Worm (Caenorhabditis elegans): ENCODE measurements around the gene Y66D12A.16.

Y66D12A.16 gene

ce11 chrIII:11484139-11484590 lies 39.2 kb upstream of the Y66D12A.16 start, which contains the start of gene fbxa-220:
fbxa-220 (minus strand) TSS chrIII:11484189.
- TF ChIP-seq elt-1 (tag; optimal IDR thresholded peaks at IDR 0.05) (no peak), aly-2 (tag; optimal IDR thresholded peaks at IDR 0.05) (no peak), ceh-28 (tag; optimal IDR thresholded peaks at IDR 0.05) (no peak), elt-2 (tag; optimal IDR thresholded peaks at IDR 0.05) (no peak), nhr-28 (tag; optimal IDR thresholded peaks at IDR 0.05) (no peak), fkh-2 (tag; optimal IDR thresholded peaks at IDR 0.05) (no peak), nhr-43 (tag; optimal IDR thresholded peaks at IDR 0.05; ENCODE audit: poor library complexity, severe bottlenecking) (no peak), elt-3 (tag; optimal IDR thresholded peaks at IDR 0.05) (no peak), ceh-82 (tag; optimal IDR thresholded peaks at IDR 0.05) (no peak), egl-5 (tag; optimal IDR thresholded peaks at IDR 0.05) (no peak), nhr-25 (tag; optimal IDR thresholded peaks at IDR 0.05) (no peak), nhr-11 (tag; optimal IDR thresholded peaks at IDR 0.05) (no peak), nhr-237 (tag; optimal IDR thresholded peaks at IDR 0.05) (no peak), zag-1 (tag; optimal IDR thresholded peaks at IDR 0.05) (no peak), ama-1 (optimal IDR thresholded peaks at IDR 0.05) (no peak), ceh-9 (tag; optimal IDR thresholded peaks at IDR 0.05) (no peak), ztf-11 (tag; optimal IDR thresholded peaks at IDR 0.05) (no peak), snpc-4 (tag; optimal IDR thresholded peaks at IDR 0.05) (no peak), ZK546.5 (tag; optimal IDR thresholded peaks at IDR 0.05) (no peak)

- TF ChIP-seq fkh-2 (tag; optimal IDR thresholded peaks at IDR 0.05): no peak
- no peak for TF ChIP-seq ceh-16 (tag; optimal IDR thresholded peaks at IDR 0.05)
- no peak for TF ChIP-seq elt-1 (tag; optimal IDR thresholded peaks at IDR 0.05)
- no peak for TF ChIP-seq hmg-11 (tag; optimal IDR thresholded peaks at IDR 0.05)
- TF ChIP-seq lsy-12 (tag; optimal IDR thresholded peaks at IDR 0.05): no peak
- no peak for TF ChIP-seq fos-1 (tag; optimal IDR thresholded peaks at IDR 0.05)
- no peak for TF ChIP-seq ceh-28 (tag; optimal IDR thresholded peaks at IDR 0.05)
- no peak for TF ChIP-seq lin-39 (tag; optimal IDR thresholded peaks at IDR 0.05)
- no peak for TF ChIP-seq mml-1 (tag; optimal IDR thresholded peaks at IDR 0.05)
- TF ChIP-seq mdl-1 (tag; optimal IDR thresholded peaks at IDR 0.05): no peak
- TF ChIP-seq eor-1 (tag; optimal IDR thresholded peaks at IDR 0.05): no peak
- TF ChIP-seq pha-4 (tag; optimal IDR thresholded peaks at IDR 0.05): no peak
- TF ChIP-seq R02D3.7 (tag; optimal IDR thresholded peaks at IDR 0.05): no peak
- no peak for TF ChIP-seq ztf-11 (tag; optimal IDR thresholded peaks at IDR 0.05)
- TF ChIP-seq nhr-237 (tag; optimal IDR thresholded peaks at IDR 0.05): no peak
- TF ChIP-seq fkh-10 (GFP tag; optimal IDR thresholded peaks at IDR 0.05): no peak
- no peak for TF ChIP-seq nhr-28 (tag; optimal IDR thresholded peaks at IDR 0.05)
Measured at ce11 chrIII:11487245-11487644, 36.1 kb upstream of the Y66D12A.16 start, which contains the start of gene popl-5. popl-5 (minus strand) TSS chrIII:11487345.

ce11 chrIII:11488662-11489349 lies 34.5 kb upstream of the Y66D12A.16 start:
- TF ChIP-seq pha-4 (tag; optimal IDR thresholded peaks at IDR 0.05): no peak
- TF ChIP-seq elt-1 (tag; optimal IDR thresholded peaks at IDR 0.05): no peak
- peak; percentile 89 for TF ChIP-seq nfya-1 (tag; optimal IDR thresholded peaks at IDR 0.05; ENCODE audit: insufficient read depth)
- TF ChIP-seq ceh-82 (tag; optimal IDR thresholded peaks at IDR 0.05): no peak
- TF ChIP-seq ama-1 (optimal IDR thresholded peaks at IDR 0.05): no peak
- TF ChIP-seq sea-2 (GFP tag; optimal IDR thresholded peaks at IDR 0.05): no peak
- TF ChIP-seq nhr-28 (tag; optimal IDR thresholded peaks at IDR 0.05): no peak
- no peak for TF ChIP-seq nhr-11 (tag; optimal IDR thresholded peaks at IDR 0.05)

DNA sequence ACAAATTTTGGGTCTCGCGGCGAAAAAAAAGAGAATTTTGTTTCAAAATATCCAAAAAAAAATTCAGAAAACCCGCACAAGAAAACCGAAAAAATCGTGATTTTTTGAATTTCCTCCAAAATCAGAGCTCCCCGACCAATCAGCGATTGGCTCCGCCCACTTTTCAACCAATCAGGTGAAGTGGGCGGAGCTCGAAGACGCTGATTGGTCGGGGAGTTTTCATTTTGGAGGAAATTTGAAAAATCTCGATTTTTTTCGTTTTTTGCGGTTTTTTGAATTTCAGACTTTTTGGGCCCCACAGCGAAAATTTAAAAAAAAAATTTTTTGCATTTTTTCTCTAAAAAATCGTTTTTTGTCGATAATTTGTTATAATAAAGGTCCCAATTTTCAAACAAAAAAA lies 33.8 kb upstream of the Y66D12A.16 start:
- TF ChIP-seq nhr-77 (tag; optimal IDR thresholded peaks at IDR 0.05) (no peak), nfya-1 (tag; optimal IDR thresholded peaks at IDR 0.05; ENCODE audit: insufficient read depth) (peak; percentile 64), elt-2 (tag; optimal IDR thresholded peaks at IDR 0.05) (no peak)

DNA sequence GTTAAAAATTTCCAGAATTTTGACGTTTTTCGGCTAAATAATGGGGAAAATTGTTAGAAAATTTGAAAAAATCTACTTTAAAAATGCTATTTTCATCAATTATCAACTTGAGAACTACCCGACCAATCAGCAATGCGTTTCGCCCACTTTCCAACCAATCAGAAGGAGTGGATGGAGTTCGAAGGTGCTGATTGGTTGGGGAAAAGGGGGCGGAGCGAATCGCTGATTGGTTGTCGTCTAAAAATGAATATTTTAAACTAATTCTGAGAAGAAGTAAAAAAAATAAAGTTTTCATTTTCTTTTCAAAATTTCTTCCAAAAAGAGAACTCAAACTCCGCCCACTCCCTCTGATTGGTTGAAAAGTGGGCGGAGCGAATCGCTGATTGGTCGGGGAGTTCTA lies 33.1 kb upstream of the Y66D12A.16 start:
- TF ChIP-seq nfya-1 (tag; optimal IDR thresholded peaks at IDR 0.05; ENCODE audit: insufficient read depth) (peak; percentile 92), ceh-82 (tag; optimal IDR thresholded peaks at IDR 0.05) (no peak)
